Fruit fly (Drosophila melanogaster): Measurements from ENCODE around the gene CG5787.

The CG5787 gene

DNA sequence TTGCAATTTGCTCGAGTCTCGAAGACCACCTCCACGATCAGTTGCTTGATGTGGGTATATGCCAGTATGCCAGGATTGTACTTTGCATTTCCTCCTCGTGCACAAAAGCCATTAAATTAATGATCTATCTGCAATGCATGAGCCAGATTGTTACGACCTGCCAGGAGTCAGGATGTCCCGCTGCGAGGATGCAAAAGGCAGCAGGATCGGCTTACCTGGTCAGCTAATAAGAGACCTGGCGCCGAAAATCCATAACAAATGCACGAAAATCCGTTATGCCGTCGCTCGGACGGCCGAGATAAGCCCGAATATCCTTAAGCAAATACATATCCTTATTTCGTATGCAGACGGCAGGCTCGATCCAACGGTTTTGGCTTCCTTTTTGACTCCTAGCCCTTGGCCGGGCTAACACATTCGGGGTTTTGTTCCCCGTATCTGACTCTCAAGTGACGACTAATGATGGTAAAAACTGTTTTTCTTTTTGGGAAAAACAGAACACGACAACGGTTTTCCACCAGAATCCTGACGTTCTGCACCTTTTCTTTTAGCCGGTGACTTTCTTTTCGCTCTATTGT lies 46.7 kb downstream of the CG5787 start:
- TF ChIP-seq Vsx2 (GFP tag; optimal IDR thresholded peaks at IDR 0.05; ENCODE audit: partially characterized antibody): no peak
- no peak for TF ChIP-seq woc (GFP tag; optimal IDR thresholded peaks at IDR 0.05)
- TF ChIP-seq usp (GFP tag; optimal IDR thresholded peaks at IDR 0.05): no peak
- no peak for TF ChIP-seq tai (GFP tag; optimal IDR thresholded peaks at IDR 0.05)
- no peak for TF ChIP-seq h (GFP tag; optimal IDR thresholded peaks at IDR 0.05)
- TF ChIP-seq brk (GFP tag; optimal IDR thresholded peaks at IDR 0.05): no peak
- no peak for TF ChIP-seq sv (GFP tag; optimal IDR thresholded peaks at IDR 0.05)
- no peak for TF ChIP-seq Hr83 (GFP tag; optimal IDR thresholded peaks at IDR 0.05; ENCODE audit: poor library complexity, severe bottlenecking)
- no peak for TF ChIP-seq dmrt93B (GFP tag; optimal IDR thresholded peaks at IDR 0.05)
- no peak for TF ChIP-seq Dfd (GFP tag; optimal IDR thresholded peaks at IDR 0.05)
- TF ChIP-seq CrebA (GFP tag; optimal IDR thresholded peaks at IDR 0.05; ENCODE audit: borderline replicate concordance): no peak
- no peak for TF ChIP-seq Myc (optimal IDR thresholded peaks at IDR 0.05)
- no peak for TF ChIP-seq Abd-B (GFP tag; optimal IDR thresholded peaks at IDR 0.05)
- TF ChIP-seq Rel (GFP tag; optimal IDR thresholded peaks at IDR 0.05): no peak
- TF ChIP-seq Rel (tag; optimal IDR thresholded peaks at IDR 0.05): no peak
- TF ChIP-seq Mio (GFP tag; optimal IDR thresholded peaks at IDR 0.05): no peak

Data from whole organism, wandering third instar larva.